Worm (Caenorhabditis elegans): Measurements from ENCODE around the gene W03A5.2.

The W03A5.2 gene

ce11 chrIII:5405628-5406084 lies at the start of gene W03A5.2, which contains the start of gene Y32H12A.8:
W03A5.2 (plus strand) TSS chrIII:5406034.
Y32H12A.8 (minus strand) TSS chrIII:5406037.
- TF ChIP-seq F16B12.6 (tag; optimal IDR thresholded peaks at IDR 0.05): no peak
- peak; percentile 6; the same call in 1 of the 2 replicates for TF ChIP-seq isw-1 (GFP tag; IDR thresholded peaks at IDR 0.05)
- TF ChIP-seq lin-15B (tag; optimal IDR thresholded peaks at IDR 0.05): peak; percentile 55
- TF ChIP-seq nhr-28 (tag; optimal IDR thresholded peaks at IDR 0.05): no peak
- peak; percentile 11 for TF ChIP-seq mep-1 (tag; optimal IDR thresholded peaks at IDR 0.05)
- TF ChIP-seq lin-35 (GFP tag; optimal IDR thresholded peaks at IDR 0.05): peak; percentile 72 to 95
- TF ChIP-seq blmp-1 (tag; optimal IDR thresholded peaks at IDR 0.05): peak; percentile 34
- TF ChIP-seq unc-98 (GFP tag; IDR thresholded peaks at IDR 0.05): no peak
- TF ChIP-seq elt-3 (tag; optimal IDR thresholded peaks at IDR 0.05): peak in 1 of 6 experiments; percentile 15
- TF ChIP-seq rnt-1 (tag; optimal IDR thresholded peaks at IDR 0.05): peak; percentile 28
- TF ChIP-seq dpl-1 (GFP tag; optimal IDR thresholded peaks at IDR 0.05): peak; percentile 76 to 88 (median 82)
- no peak for TF ChIP-seq lin-39 (tag; optimal IDR thresholded peaks at IDR 0.05)
- TF ChIP-seq lsy-2 (tag; optimal IDR thresholded peaks at IDR 0.05): peak; percentile 9 to 79
- TF ChIP-seq nhr-85 (tag): peak; percentile 41
- peak; percentile 46 to 88 for TF ChIP-seq efl-1 (optimal IDR thresholded peaks at IDR 0.05)
- TF ChIP-seq efl-1 (GFP tag; optimal IDR thresholded peaks at IDR 0.05 in 1 of 2): peak; percentile 86 to 98
- TF ChIP-seq mdl-1 (tag; optimal IDR thresholded peaks at IDR 0.05): peak in 1 of 2 experiments; percentile 41
- no peak for TF ChIP-seq ets-5 (GFP tag; IDR thresholded peaks at IDR 0.05)
- TF ChIP-seq C16A3.4 (tag; optimal IDR thresholded peaks at IDR 0.05): peak; percentile 31
- TF ChIP-seq skn-1 (tag; optimal IDR thresholded peaks at IDR 0.05): peak; percentile 28

ce11 chrIII:5361909-5362308 lies 43.9 kb upstream of the W03A5.2 start, which contains the start of gene Y32H12A.1:
Y32H12A.1 (plus strand) TSS chrIII:5362209.
- TF ChIP-seq fos-1 (tag; optimal IDR thresholded peaks at IDR 0.05) (no peak), mep-1 (tag; optimal IDR thresholded peaks at IDR 0.05) (no peak), nhr-237 (tag; optimal IDR thresholded peaks at IDR 0.05) (no peak), swsn-7 (tag; optimal IDR thresholded peaks at IDR 0.05) (no peak), sup-37 (GFP tag; optimal IDR thresholded peaks at IDR 0.05) (no peak), pax-3 (tag; optimal IDR thresholded peaks at IDR 0.05) (no peak), aha-1 (tag; optimal IDR thresholded peaks at IDR 0.05) (no peak), Y116A8C.19 (tag; optimal IDR thresholded peaks at IDR 0.05; ENCODE audit: borderline replicate concordance) (no peak), F16B12.6 (tag; optimal IDR thresholded peaks at IDR 0.05) (no peak), nhr-19 (GFP tag; conservative IDR thresholded peaks at IDR 0.05) (no peak), ceh-63 (GFP tag; optimal IDR thresholded peaks at IDR 0.05) (no peak), unc-30 (tag; optimal IDR thresholded peaks at IDR 0.05) (no peak), lin-15B (tag; optimal IDR thresholded peaks at IDR 0.05) (no peak), ceh-8 (GFP tag; optimal IDR thresholded peaks at IDR 0.05) (no peak), snpc-4 (tag; optimal IDR thresholded peaks at IDR 0.05) (no peak)

DNA sequence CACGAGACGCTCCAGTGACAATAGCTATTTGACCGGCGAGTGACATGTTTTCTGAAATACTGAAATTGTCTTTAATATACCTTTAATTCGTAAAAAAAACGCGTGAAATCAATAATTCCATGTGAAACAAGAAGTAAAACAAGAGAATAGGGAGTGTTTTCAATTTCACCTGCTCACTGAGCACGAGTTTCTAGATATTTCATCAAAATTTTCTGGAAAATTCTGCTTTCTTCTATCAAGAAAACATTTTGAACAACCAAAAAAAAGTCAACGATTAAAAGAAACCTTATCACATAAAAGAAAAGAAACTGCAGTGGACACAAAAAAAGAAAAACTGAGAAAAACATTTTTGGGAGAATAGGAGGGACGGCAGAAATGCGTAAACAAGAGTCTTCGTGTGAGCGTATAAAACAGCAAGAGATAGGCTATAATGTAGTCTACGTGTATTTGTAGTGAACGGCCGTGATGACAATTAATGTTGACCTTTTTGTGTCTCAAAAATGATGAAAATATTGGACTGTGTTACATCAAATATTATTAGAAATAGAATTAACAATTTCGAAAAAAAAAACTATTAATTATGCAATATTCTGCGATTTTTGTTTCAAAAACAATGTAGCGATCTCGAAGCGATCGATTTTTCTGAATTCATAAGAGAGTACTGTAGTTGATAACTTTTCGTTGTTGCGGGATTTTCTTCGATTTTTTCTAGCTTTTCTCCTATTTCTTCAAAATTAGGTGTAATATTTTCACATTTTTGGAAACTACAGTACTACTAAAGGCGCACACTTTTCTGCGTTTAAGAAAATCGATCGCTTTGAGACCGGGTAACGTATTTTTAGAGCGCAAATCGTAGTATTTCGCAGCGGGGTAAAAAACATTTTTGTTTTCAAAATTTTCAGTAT lies 37.6 kb upstream of the W03A5.2 start, which contains the start of gene dhs-9:
TSS of gene dhs-9 (minus strand) at position 51 of the 905 bp plus-strand sequence.
- TF ChIP-seq egl-13 (tag; optimal IDR thresholded peaks at IDR 0.05) (no peak), zag-1 (tag; optimal IDR thresholded peaks at IDR 0.05) (no peak), pag-3 (tag; optimal IDR thresholded peaks at IDR 0.05; ENCODE audit: borderline replicate concordance, insufficient read depth) (no peak), grh-1 (GFP tag; IDR thresholded peaks at IDR 0.05) (no peak), swsn-7 (tag; optimal IDR thresholded peaks at IDR 0.05) (no peak), unc-30 (tag; optimal IDR thresholded peaks at IDR 0.05) (no peak), vab-15 (tag; optimal IDR thresholded peaks at IDR 0.05) (no peak), ceh-63 (GFP tag; optimal IDR thresholded peaks at IDR 0.05) (no peak), efl-1 (optimal IDR thresholded peaks at IDR 0.05) (no peak), efl-1 (GFP tag; optimal IDR thresholded peaks at IDR 0.05 in 1 of 2) (peak in 1 of 2 experiments; percentile 56), nhr-47 (tag; optimal IDR thresholded peaks at IDR 0.05) (no peak), zip-4 (GFP tag; optimal IDR thresholded peaks at IDR 0.05) (no peak), irx-1 (tag; optimal IDR thresholded peaks at IDR 0.05) (no peak), skn-1 (tag; optimal IDR thresholded peaks at IDR 0.05) (peak; percentile 47), fkh-10 (GFP tag; optimal IDR thresholded peaks at IDR 0.05) (no peak), nhr-28 (tag; optimal IDR thresholded peaks at IDR 0.05) (no peak), ceh-88 (GFP tag; IDR thresholded peaks at IDR 0.05) (no peak), ztf-4 (tag; optimal IDR thresholded peaks at IDR 0.05) (no peak), sup-37 (GFP tag; optimal IDR thresholded peaks at IDR 0.05) (no peak), Y116A8C.19 (tag; optimal IDR thresholded peaks at IDR 0.05; ENCODE audit: borderline replicate concordance) (no peak), snu-23 (GFP tag; optimal IDR thresholded peaks at IDR 0.05) (peak; percentile 53), mef-2 (tag; optimal IDR thresholded peaks at IDR 0.05) (no peak), egl-27 (tag; optimal IDR thresholded peaks at IDR 0.05) (no peak), mab-9 (GFP tag; IDR thresholded peaks at IDR 0.05) (no peak)
